Fruit fly (Drosophila melanogaster): ENCODE results near the gene CG6707.

CG6707 gene

dm6 chr3L:9854583-9855519 lies 43.5 kb downstream of the CG6707 start, which contains the start of gene RasGAP1 (continued):
- TF ChIP-seq CG12155 (GFP tag; optimal IDR thresholded peaks at IDR 0.05) (peak; percentile 82), CG7987 (GFP tag; optimal IDR thresholded peaks at IDR 0.05) (no peak), CG3838 (GFP tag; optimal IDR thresholded peaks at IDR 0.05) (no peak), CG4404 (GFP tag; IDR thresholded peaks at IDR 0.05) (no peak), CG10366 (GFP tag; IDR thresholded peaks at IDR 0.05) (no peak), prd (optimal IDR thresholded peaks at IDR 0.05) (no peak), prd (GFP tag; IDR thresholded peaks at IDR 0.05) (no peak), Taf1 (GFP tag; IDR thresholded peaks at IDR 0.05) (0 out of 2 replicates have a peak, but pooled peaks have one; percentile 7), CG11504 (tag; optimal IDR thresholded peaks at IDR 0.05) (peak; percentile 60), phol (tag; optimal IDR thresholded peaks at IDR 0.05) (peak; percentile 80), gem (tag; optimal IDR thresholded peaks at IDR 0.05) (no peak), kah (GFP tag; optimal IDR thresholded peaks at IDR 0.05) (no peak), CG13624 (GFP tag; optimal IDR thresholded peaks at IDR 0.05) (peak; percentile 47), CG18262 (tag; optimal IDR thresholded peaks at IDR 0.05) (no peak), Fer1 (GFP tag; optimal IDR thresholded peaks at IDR 0.05) (peak; percentile 23), CG7928 (GFP tag; optimal IDR thresholded peaks at IDR 0.05) (no peak), bigmax (GFP tag; optimal IDR thresholded peaks at IDR 0.05) (no peak), pho (GFP tag; optimal IDR thresholded peaks at IDR 0.05) (peak; percentile 5), chinmo (GFP tag; IDR thresholded peaks at IDR 0.05; ENCODE audit: partially characterized antibody) (peak; percentile 94; the same call in 2 of the 4 replicates), wek (GFP tag; optimal IDR thresholded peaks at IDR 0.05) (no peak), CG2116 (GFP tag; optimal IDR thresholded peaks at IDR 0.05) (peak; percentile 95), CG17612 (GFP tag; IDR thresholded peaks at IDR 0.05) (no peak), CG13775 (GFP tag; optimal IDR thresholded peaks at IDR 0.05) (no peak), sqz (GFP tag; optimal IDR thresholded peaks at IDR 0.05) (peak; percentile 24), sens-2 (GFP tag; IDR thresholded peaks at IDR 0.05) (0 out of 2 replicates have a peak, but pooled peaks have one; percentile 15), stwl (tag; optimal IDR thresholded peaks at IDR 0.05) (peak; percentile 43), CG8478 (optimal IDR thresholded peaks at IDR 0.05) (peak; percentile 72), maf-S (GFP tag; optimal IDR thresholded peaks at IDR 0.05) (no peak), scrt (GFP tag; optimal IDR thresholded peaks at IDR 0.05) (peak; percentile 87), E2f2 (GFP tag; IDR thresholded peaks at IDR 0.05) (no peak)

- no peak for TF ChIP-seq MBD-R2 (GFP tag; IDR thresholded peaks at IDR 0.05)
- no peak for TF ChIP-seq CG6689 (GFP tag; IDR thresholded peaks at IDR 0.05)
- TF ChIP-seq Med (GFP tag), result peak; percentile 68
- TF ChIP-seq CG4282 (GFP tag; optimal IDR thresholded peaks at IDR 0.05), result no peak
- no peak for TF ChIP-seq CG2120 (GFP tag; optimal IDR thresholded peaks at IDR 0.05)
- no peak for TF ChIP-seq seq (GFP tag; IDR thresholded peaks at IDR 0.05)
- no peak for TF ChIP-seq D19A (tag; optimal IDR thresholded peaks at IDR 0.05)
- TF ChIP-seq Dip2 (GFP tag; IDR thresholded peaks at IDR 0.05), result no peak
- no peak for TF ChIP-seq Bdp1 (GFP tag; optimal IDR thresholded peaks at IDR 0.05)
- peak; percentile 16; the same call in 1 of the 2 replicates for TF ChIP-seq Scr (GFP tag; IDR thresholded peaks at IDR 0.05; ENCODE audit: partially characterized antibody)
- TF ChIP-seq cas (GFP tag; IDR thresholded peaks at IDR 0.05), result no peak
- no peak for TF ChIP-seq Optix (GFP tag; IDR thresholded peaks at IDR 0.05)
- no peak for TF ChIP-seq CG1832 (GFP tag; optimal IDR thresholded peaks at IDR 0.05)
- peak; percentile 33 for TF ChIP-seq YL-1 (GFP tag; optimal IDR thresholded peaks at IDR 0.05)
- TF ChIP-seq CG17385 (GFP tag; optimal IDR thresholded peaks at IDR 0.05), result peak; percentile 23
- TF ChIP-seq Rx (GFP tag; IDR thresholded peaks at IDR 0.05), result no peak
- TF ChIP-seq CG6254 (GFP tag; optimal IDR thresholded peaks at IDR 0.05), result no peak
- 0 out of 2 replicates have a peak, but pooled peaks have one; percentile 12 for TF ChIP-seq wdn (GFP tag; IDR thresholded peaks at IDR 0.05)
- no peak for TF ChIP-seq ab (GFP tag; optimal IDR thresholded peaks at IDR 0.05)
- no peak for TF ChIP-seq Hmx (GFP tag; optimal IDR thresholded peaks at IDR 0.05)
- TF ChIP-seq pum (GFP tag; optimal IDR thresholded peaks at IDR 0.05), result no peak
These were observed 44.4 kb downstream of the CG6707 start for dm6 chr3L:9853895-9854470.

Measured in whole organism, embryonic.